Worm (Caenorhabditis elegans) whole organism, L3 larva: ENCODE measurements around the gene efhc-1.

Experiments used
- ceh-28 ChIP-seq: fragments of 150-350 bp; optimal IDR thresholded peaks from 2 replicates; lab custom pipeline; 2014; ENCODE audit warnings: missing biosample characterization, missing genetic modification reagents, missing genetic modification characterization
- elt-3 ChIP-seq, 3 experiments: fragments of 150-350 bp in 1 of 3; sonication (generic microtip) in 2 of 3; optimal IDR thresholded peaks; 2 replicates in 2 of 3; 4 replicates in 1 of 3; lab custom pipeline; 2014 to 2017; ENCODE audit warnings: missing biosample characterization in 3 of 3, missing genetic modification characterization in 3 of 3

- no peak for TF ChIP-seq ceh-28 (tag; lab: Kevin White, UChicago)
- TF ChIP-seq elt-3 (tag; optimal IDR thresholded peaks at IDR 0.05; lab: Kevin White, UChicago), result no peak
Measured at ce11 chrX:10404051-10404450, 45.9 kb downstream of the efhc-1 start.
